Worm (Caenorhabditis elegans): ENCODE results near the gene rab-14.

- TF ChIP-seq ama-1 (optimal IDR thresholded peaks at IDR 0.05) = no peak
- no peak for TF ChIP-seq hnd-1 (tag; optimal IDR thresholded peaks at IDR 0.05)
- TF ChIP-seq tbx-37 (GFP tag; conservative IDR thresholded peaks at IDR 0.05) = no peak
- TF ChIP-seq B0310.2 (tag; optimal IDR thresholded peaks at IDR 0.05) = no peak
- no peak for TF ChIP-seq tra-4 (tag; optimal IDR thresholded peaks at IDR 0.05)
- no peak for TF ChIP-seq ceh-36 (tag; optimal IDR thresholded peaks at IDR 0.05)
- TF ChIP-seq pes-1 (GFP tag; IDR thresholded peaks at IDR 0.05) = no peak
Measured at ce11 chrX:15642638-15643037, 36.2 kb upstream of the rab-14 start, which contains the start of gene H08J19.1.

Data from whole organism, early embryonic.